Worm (Caenorhabditis elegans) whole organism, mixed stage, embryonic: ENCODE results near the gene srh-192.

Experiments
- ceh-39 ChIP-seq: fragments of 150-350 bp; optimal IDR thresholded peaks from 2 replicates; lab custom pipeline; 2014; ENCODE audit warnings: missing biosample characterization, missing genetic modification characterization
- drap-1 ChIP-seq: fragments of 200-800 bp; sonication (Bioruptor generic); optimal IDR thresholded peaks from 3 replicates; lab custom pipeline; 2018; ENCODE audit warnings: mild to moderate bottlenecking, missing genetic modification characterization, missing compliant biosample characterization
- elt-1 ChIP-seq: sonication (generic microtip); optimal IDR thresholded peaks from 2 replicates; lab custom pipeline; 2017; ENCODE audit warnings: missing genetic modification characterization, mild to moderate bottlenecking, missing compliant biosample characterization, antibody characterized with exemption, moderate library complexity, borderline replicate concordance; ENCODE audit not compliant: insufficient read depth
- lin-13 ChIP-seq: fragments of 150-350 bp; optimal IDR thresholded peaks from 2 replicates; lab custom pipeline; 2014; ENCODE audit warnings: missing biosample characterization, missing genetic modification characterization
- lsy-2 ChIP-seq: fragments of 150-350 bp; optimal IDR thresholded peaks from 2 replicates; lab custom pipeline; 2014; ENCODE audit warnings: missing biosample characterization, missing genetic modification characterization
- mep-1 ChIP-seq: fragments of 150-350 bp; optimal IDR thresholded peaks from 2 replicates; lab custom pipeline; 2017; ENCODE audit warnings: missing biosample characterization, missing genetic modification reagents, missing genetic modification characterization, inconsistent platforms
- nhr-12 ChIP-seq: fragments of 150-350 bp; optimal IDR thresholded peaks from 2 replicates; lab custom pipeline; 2014; ENCODE audit warnings: missing biosample characterization, missing genetic modification characterization
- nhr-237 ChIP-seq: fragments of 150-350 bp; optimal IDR thresholded peaks from 2 replicates; lab custom pipeline; 2014; ENCODE audit warnings: missing biosample characterization, missing genetic modification characterization
- nhr-28 ChIP-seq: fragments of 150-350 bp; optimal IDR thresholded peaks from 2 replicates; lab custom pipeline; 2014; ENCODE audit warnings: missing biosample characterization, missing genetic modification characterization
- pha-4 ChIP-seq: fragments of 150-350 bp; optimal IDR thresholded peaks from 2 replicates; lab custom pipeline; 2018; ENCODE audit warnings: missing biosample characterization, missing genetic modification reagents, missing genetic modification characterization
- snpc-4 ChIP-seq: fragments of 150-350 bp; optimal IDR thresholded peaks from 2 replicates; lab custom pipeline; 2014; ENCODE audit warnings: missing biosample characterization, missing genetic modification characterization
- unc-62 ChIP-seq: fragments of 150-350 bp; optimal IDR thresholded peaks from 2 replicates; lab custom pipeline; 2014; ENCODE audit warnings: missing biosample characterization, missing genetic modification reagents, missing genetic modification characterization

- TF ChIP-seq unc-62 (GFP tag; lab: Kevin White, UChicago) (no peak), mep-1 (no peak), pha-4 (tag; lab: Kevin White, UChicago) (no peak), nhr-28 (tag; lab: Kevin White, UChicago) (no peak), elt-1 (tag; lab: Kevin White, UChicago) (no peak), drap-1 (GFP tag; lab: Kevin White, UChicago) (no peak), ceh-39 (tag; lab: Kevin White, UChicago) (no peak), nhr-237 (tag; lab: Kevin White, UChicago) (no peak), lsy-2 (tag; lab: Kevin White, UChicago) (no peak), nhr-12 (tag; lab: Kevin White, UChicago) (no peak), lin-13 (tag; lab: Kevin White, UChicago) (no peak), snpc-4 (tag; lab: Kevin White, UChicago) (no peak)
Observed at ce11 chrV:4322706-4323105, 7.7 kb upstream of the srh-192 start, which contains the start of gene R02D1.2.
